Worm (Caenorhabditis elegans): ENCODE data around the gene fkb-4.
A peak's percentile ranks its signal among the peaks of the same experiment; 100 is the strongest.

The fkb-4 gene

DNA sequence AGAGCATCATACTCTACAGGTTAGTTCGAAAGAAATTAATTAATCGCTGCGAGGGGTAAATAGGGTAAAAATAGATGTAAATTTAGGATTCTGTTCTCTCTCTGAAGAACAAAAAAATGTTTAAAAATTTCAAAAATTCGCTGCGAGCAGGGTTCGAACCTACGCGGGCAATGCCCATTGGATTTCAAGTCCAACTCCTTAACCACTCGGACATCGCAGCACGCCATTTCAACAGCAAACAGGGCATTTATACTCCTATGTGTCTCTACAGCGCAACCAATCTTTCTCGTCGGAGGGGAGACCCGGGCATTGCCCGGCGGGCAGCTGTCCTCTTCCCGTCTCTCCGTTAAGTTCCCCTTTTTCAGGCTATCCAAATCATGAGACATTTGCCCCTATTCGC is 6.7 kb downstream of the fkb-4 start (continued):
- TF ChIP-seq ceh-48 (tag; optimal IDR thresholded peaks at IDR 0.05) (peak; percentile 77), ceh-6 (GFP tag; optimal IDR thresholded peaks at IDR 0.05) (peak; percentile 92), ztf-16 (tag; optimal IDR thresholded peaks at IDR 0.05) (peak; percentile 91), lim-6 (tag; optimal IDR thresholded peaks at IDR 0.05) (peak; percentile 75), nfya-1 (tag; optimal IDR thresholded peaks at IDR 0.05) (peak; percentile 69), ceh-2 (tag; optimal IDR thresholded peaks at IDR 0.05) (peak; percentile 82), F13H6.1 (tag; optimal IDR thresholded peaks at IDR 0.05) (peak; percentile 81), odd-2 (tag; optimal IDR thresholded peaks at IDR 0.05) (peak; percentile 76), pqm-1 (tag; optimal IDR thresholded peaks at IDR 0.05) (peak; percentile 78), ceh-24 (tag; optimal IDR thresholded peaks at IDR 0.05) (peak; percentile 47), fax-1 (tag; optimal IDR thresholded peaks at IDR 0.05) (peak; percentile 88), hlh-15 (tag; optimal IDR thresholded peaks at IDR 0.05) (peak; percentile 86), dve-1 (tag; optimal IDR thresholded peaks at IDR 0.05) (peak; percentile 81), ceh-14 (tag; optimal IDR thresholded peaks at IDR 0.05) (peak; percentile 88), nhr-232 (tag; optimal IDR thresholded peaks at IDR 0.05) (peak; percentile 89), syd-9 (tag; optimal IDR thresholded peaks at IDR 0.05) (peak; percentile 92), tbx-7 (tag; optimal IDR thresholded peaks at IDR 0.05) (no peak), C38D4.7 (GFP tag; optimal IDR thresholded peaks at IDR 0.05) (peak; percentile 89), ahr-1 (tag; optimal IDR thresholded peaks at IDR 0.05) (peak; percentile 67), ceh-9 (tag; optimal IDR thresholded peaks at IDR 0.05) (peak; percentile 84), hlh-6 (tag; optimal IDR thresholded peaks at IDR 0.05) (peak; percentile 96), pat-9 (tag; optimal IDR thresholded peaks at IDR 0.05) (peak; percentile 87), ceh-45 (GFP tag; IDR thresholded peaks at IDR 0.05) (peak; percentile 96)

- TF ChIP-seq npax-4 (tag; optimal IDR thresholded peaks at IDR 0.05) (no peak), nhr-11 (tag; optimal IDR thresholded peaks at IDR 0.05) (no peak), ceh-19 (GFP tag; optimal IDR thresholded peaks at IDR 0.05) (no peak), ceh-48 (tag; optimal IDR thresholded peaks at IDR 0.05) (no peak), ztf-16 (tag; optimal IDR thresholded peaks at IDR 0.05) (no peak), odd-2 (tag; optimal IDR thresholded peaks at IDR 0.05) (no peak), elt-4 (tag; optimal IDR thresholded peaks at IDR 0.05) (no peak), ceh-6 (GFP tag; optimal IDR thresholded peaks at IDR 0.05) (no peak), rnt-1 (tag; optimal IDR thresholded peaks at IDR 0.05) (no peak), pax-1 (tag; optimal IDR thresholded peaks at IDR 0.05) (no peak), madf-2 (tag; optimal IDR thresholded peaks at IDR 0.05) (no peak), pros-1 (tag; optimal IDR thresholded peaks at IDR 0.05) (no peak)
Measured at ce11 chrV:12773852-12774251, 13.1 kb downstream of the fkb-4 start.

- TF ChIP-seq ceh-22 (tag; optimal IDR thresholded peaks at IDR 0.05): no peak
- TF ChIP-seq syd-9 (tag; optimal IDR thresholded peaks at IDR 0.05): no peak
- TF ChIP-seq unc-55 (GFP tag; optimal IDR thresholded peaks at IDR 0.05): no peak
- TF ChIP-seq fax-1 (tag; optimal IDR thresholded peaks at IDR 0.05): no peak
- TF ChIP-seq ref-2 (tag; optimal IDR thresholded peaks at IDR 0.05): no peak
- no peak for TF ChIP-seq sdc-2 (tag; optimal IDR thresholded peaks at IDR 0.05)
Measured at ce11 chrV:12773222-12773621, 13.7 kb downstream of the fkb-4 start, which contains the start of gene ZC455.1. Gene ZC455.1, plus strand, starts transcription at chrV:12773522.

DNA sequence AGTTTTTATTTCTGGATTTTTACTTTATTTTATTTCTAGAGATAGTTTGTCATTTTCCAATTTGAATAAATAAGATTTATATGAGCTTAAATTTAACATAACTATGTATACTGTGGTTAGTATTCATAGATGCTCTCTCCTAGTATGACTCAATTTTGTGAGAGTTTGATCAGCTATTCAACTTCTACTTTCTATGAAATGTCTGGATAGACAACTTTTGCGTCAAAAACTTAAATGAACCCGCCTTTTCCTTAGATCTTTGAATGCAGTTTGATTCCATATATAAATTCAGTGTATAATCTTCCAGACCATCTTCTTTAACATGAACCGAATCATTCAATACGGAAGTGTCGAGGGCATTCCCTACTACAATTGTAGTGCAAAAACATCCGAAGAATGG is 18.0 kb downstream of the fkb-4 start, which contains the start of gene srt-43:
Gene srt-43 (plus strand): TSS at position 301 of the 400 bp plus-strand sequence.
- TF ChIP-seq dmd-4 (tag; optimal IDR thresholded peaks at IDR 0.05; ENCODE audit: borderline replicate concordance) (no peak), ceh-22 (tag; optimal IDR thresholded peaks at IDR 0.05) (no peak), ceh-6 (GFP tag; optimal IDR thresholded peaks at IDR 0.05) (no peak), rnt-1 (tag; optimal IDR thresholded peaks at IDR 0.05) (no peak), C38D4.7 (GFP tag; optimal IDR thresholded peaks at IDR 0.05) (no peak), hlh-13 (GFP tag; optimal IDR thresholded peaks at IDR 0.05) (no peak), elt-2 (tag; optimal IDR thresholded peaks at IDR 0.05) (no peak), tbx-2 (tag; optimal IDR thresholded peaks at IDR 0.05) (no peak), ref-2 (tag; optimal IDR thresholded peaks at IDR 0.05) (no peak), ceh-14 (tag; optimal IDR thresholded peaks at IDR 0.05) (no peak), ceh-19 (GFP tag; optimal IDR thresholded peaks at IDR 0.05) (no peak), pqm-1 (tag; optimal IDR thresholded peaks at IDR 0.05) (no peak), nhr-11 (tag; optimal IDR thresholded peaks at IDR 0.05) (no peak), syd-9 (tag; optimal IDR thresholded peaks at IDR 0.05) (no peak), dve-1 (tag; optimal IDR thresholded peaks at IDR 0.05) (no peak), pag-3 (tag; optimal IDR thresholded peaks at IDR 0.05; ENCODE audit: borderline replicate concordance) (no peak), ceh-24 (tag; optimal IDR thresholded peaks at IDR 0.05) (no peak)
